Worm (Caenorhabditis elegans) whole organism, L4 larva: Measurements from ENCODE around the gene C30G12.4.

ENCODE experiments used
- T20F7.1 ChIP-seq: fragments of 200-800 bp; sonication (Bioruptor generic); optimal IDR thresholded peaks from 2 replicates; lab custom pipeline; 2018; ENCODE audit warnings: mild to moderate bottlenecking, missing genetic modification characterization, missing compliant biosample characterization
- aly-2 ChIP-seq: sonication (generic microtip); optimal IDR thresholded peaks from 2 replicates; lab custom pipeline; 2018; ENCODE audit warnings: missing biosample characterization, missing genetic modification characterization
- ceh-82 ChIP-seq: sonication (generic microtip); optimal IDR thresholded peaks from 2 replicates; lab custom pipeline; 2017; ENCODE audit warnings: missing biosample characterization, missing genetic modification characterization
- dmd-8 ChIP-seq: fragments of 200-800 bp; sonication (Bioruptor generic); IDR thresholded peaks from 2 replicates; pipeline ENCODE4 v1.3.6; 2022; ENCODE audit warnings: missing genetic modification characterization, missing compliant biosample characterization
- jun-1 ChIP-seq: fragments of 150-350 bp; optimal IDR thresholded peaks from 2 replicates; lab custom pipeline; 2014; ENCODE audit warnings: missing biosample characterization, missing genetic modification reagents, missing genetic modification characterization
- lin-39 ChIP-seq: fragments of 150-350 bp; optimal IDR thresholded peaks from 2 replicates; lab custom pipeline; 2014; ENCODE audit warnings: missing biosample characterization, missing genetic modification reagents, missing genetic modification characterization
- nhr-11 ChIP-seq: fragments of 150-350 bp; optimal IDR thresholded peaks from 2 replicates; lab custom pipeline; 2014; ENCODE audit warnings: missing biosample characterization, missing genetic modification characterization
- nhr-28 ChIP-seq: fragments of 150-350 bp; optimal IDR thresholded peaks from 2 replicates; lab custom pipeline; 2014; ENCODE audit warnings: missing biosample characterization, missing genetic modification characterization
- skn-1 ChIP-seq: fragments of 150-350 bp; optimal IDR thresholded peaks from 2 replicates; lab custom pipeline; 2014; ENCODE audit warnings: missing biosample characterization, missing genetic modification characterization
- ztf-11 ChIP-seq: fragments of 150-350 bp; optimal IDR thresholded peaks from 2 replicates; lab custom pipeline; 2014; ENCODE audit warnings: missing biosample characterization, missing genetic modification characterization

- TF ChIP-seq nhr-28 (tag; lab: Kevin White, UChicago): no peak
- TF ChIP-seq T20F7.1 (GFP tag; lab: Kevin White, UChicago): no peak
- TF ChIP-seq lin-39 (tag; lab: Kevin White, UChicago): no peak
- TF ChIP-seq aly-2 (tag; lab: Kevin White, UChicago): no peak
- no peak for TF ChIP-seq dmd-8 (GFP tag; lab: Robert Waterston, UW)
- TF ChIP-seq jun-1: no peak
- TF ChIP-seq skn-1 (tag; lab: Kevin White, UChicago): no peak
- TF ChIP-seq ceh-82: no peak
- TF ChIP-seq nhr-11 (tag; lab: Kevin White, UChicago): no peak
- TF ChIP-seq ztf-11 (tag; lab: Kevin White, UChicago): no peak
These were observed 34.0 kb downstream of the C30G12.4 start, which contains the start of gene C30G12.6 for ce11 chrII:7295917-7296316.
